Fruit fly (Drosophila melanogaster) whole organism, embryonic: ENCODE results near the gene ea.

ENCODE experiments used
- Adf1 ChIP-seq: fragments of 200-800 bp; sonication (Bioruptor generic); IDR thresholded peaks from 2 replicates; pipeline ENCODE4 v1.3.6; 2022; ENCODE audit warnings: missing biosample characterization, missing genetic modification characterization
- Antp ChIP-seq: fragments of 200-800 bp; sonication (Bioruptor generic); optimal IDR thresholded peaks from 3 replicates; lab custom pipeline; 2016; ENCODE audit warnings: missing biosample characterization, missing genetic modification characterization
- Bteb2 ChIP-seq: fragments of 200-800 bp; sonication (Bioruptor generic); optimal IDR thresholded peaks from 2 replicates; lab custom pipeline; 2016; ENCODE audit warnings: missing biosample characterization, missing genetic modification characterization
- CG10462 ChIP-seq: fragments of 200-800 bp; sonication (Bioruptor generic); optimal IDR thresholded peaks from 2 replicates; lab custom pipeline; 2016; ENCODE audit warnings: missing biosample characterization, missing genetic modification characterization
- CG10565 ChIP-seq: fragments of 200-800 bp; sonication (Bioruptor generic); optimal IDR thresholded peaks from 3 replicates; lab custom pipeline; 2016; ENCODE audit warnings: missing biosample characterization, mild to moderate bottlenecking, missing genetic modification characterization
- CG11560 ChIP-seq: fragments of 200-800 bp; sonication (Bioruptor generic); IDR thresholded peaks from 3 replicates; pipeline ENCODE4 v1.3.6; 2022; ENCODE audit warnings: missing biosample characterization, missing genetic modification characterization
- CG11723 ChIP-seq: fragments of 200-800 bp; sonication (Bioruptor generic); optimal IDR thresholded peaks from 2 replicates; lab custom pipeline; 2017; ENCODE audit warnings: missing biosample characterization, mild to moderate bottlenecking, missing genetic modification characterization
- CG14965 ChIP-seq: fragments of 200-800 bp; sonication (Bioruptor generic); optimal IDR thresholded peaks from 2 replicates; lab custom pipeline; 2016; ENCODE audit warnings: missing biosample characterization, missing genetic modification characterization, borderline replicate concordance
- CG15011 ChIP-seq: fragments of 200-800 bp; sonication (Bioruptor generic); optimal IDR thresholded peaks from 3 replicates; lab custom pipeline; 2018; ENCODE audit warnings: missing biosample characterization, mild to moderate bottlenecking, missing genetic modification characterization
- CG15073 ChIP-seq: fragments of 200-800 bp; sonication (Bioruptor generic); optimal IDR thresholded peaks from 2 replicates; lab custom pipeline; 2016; ENCODE audit warnings: missing biosample characterization, missing genetic modification characterization
- CG15269 ChIP-seq: fragments of 200-800 bp; sonication (Bioruptor generic); optimal IDR thresholded peaks from 2 replicates; lab custom pipeline; 2018; ENCODE audit warnings: missing biosample characterization, mild to moderate bottlenecking, missing genetic modification characterization, moderate library complexity
- CG17568 ChIP-seq: fragments of 200-800 bp; sonication (Bioruptor generic); optimal IDR thresholded peaks from 2 replicates; lab custom pipeline; 2018; ENCODE audit warnings: missing biosample characterization, mild to moderate bottlenecking, missing genetic modification characterization, moderate library complexity
- CG30403 ChIP-seq: fragments of 200-800 bp; sonication (Bioruptor generic); optimal IDR thresholded peaks from 3 replicates; lab custom pipeline; 2016; ENCODE audit warnings: missing biosample characterization, missing genetic modification characterization
- CG3065 ChIP-seq: fragments of 200-800 bp; sonication (Bioruptor generic); optimal IDR thresholded peaks from 2 replicates; lab custom pipeline; 2016; ENCODE audit warnings: missing biosample characterization, missing genetic modification characterization
- CG34224 ChIP-seq: fragments of 200-800 bp; sonication (Bioruptor generic); IDR thresholded peaks from 3 replicates; pipeline ENCODE4 v1.3.6; 2022; ENCODE audit warnings: missing biosample characterization, missing genetic modification characterization; ENCODE audit not compliant: partially characterized antibody
- CG5245 ChIP-seq: fragments of 200-800 bp; sonication (Bioruptor generic); optimal IDR thresholded peaks from 3 replicates; lab custom pipeline; 2016; ENCODE audit warnings: missing biosample characterization, missing genetic modification characterization
- CG6683 ChIP-seq: fragments of 200-800 bp; sonication (Bioruptor generic); optimal IDR thresholded peaks from 2 replicates; lab custom pipeline; 2017; ENCODE audit warnings: missing biosample characterization, mild to moderate bottlenecking, missing genetic modification characterization, missing genetic modification reagents
- CG6689 ChIP-seq: fragments of 200-800 bp; sonication (Bioruptor generic); IDR thresholded peaks from 2 replicates; pipeline ENCODE4 v1.3.6; 2022; ENCODE audit warnings: missing biosample characterization, missing genetic modification characterization
- CG7556 ChIP-seq: fragments of 200-800 bp; sonication (Bioruptor generic); optimal IDR thresholded peaks from 2 replicates; lab custom pipeline; 2017; ENCODE audit warnings: missing biosample characterization, mild to moderate bottlenecking, missing genetic modification characterization
- CG9876 ChIP-seq: fragments of 200-800 bp; sonication (Bioruptor generic); optimal IDR thresholded peaks from 2 replicates; lab custom pipeline; 2016; ENCODE audit warnings: missing biosample characterization, missing genetic modification characterization
- CrebB ChIP-seq: fragments of 200-800 bp; sonication (Bioruptor generic); optimal IDR thresholded peaks from 3 replicates; lab custom pipeline; 2018; ENCODE audit warnings: missing biosample characterization, mild to moderate bottlenecking, missing genetic modification characterization
- Dek ChIP-seq: fragments of 200-800 bp; sonication (Bioruptor generic); optimal IDR thresholded peaks from 3 replicates; lab custom pipeline; 2019; ENCODE audit warnings: missing biosample characterization, mild to moderate bottlenecking, missing genetic modification characterization, moderate library complexity
- Dip2 ChIP-seq: fragments of 200-800 bp; sonication (Bioruptor generic); IDR thresholded peaks from 2 replicates; pipeline ENCODE4 v1.3.6; 2022; ENCODE audit warnings: missing biosample characterization, missing genetic modification characterization
- Lpt ChIP-seq: fragments of >200 bp; optimal IDR thresholded peaks from 2 replicates; lab custom pipeline; 2018; ENCODE audit warnings: missing biosample characterization, missing genetic modification characterization
- Mrtf ChIP-seq: fragments of 200-800 bp; sonication (Bioruptor generic); IDR thresholded peaks from 3 replicates; pipeline ENCODE4 v1.3.6; 2022; ENCODE audit warnings: missing biosample characterization, missing genetic modification characterization
- Nf-YA ChIP-seq: fragments of 200-800 bp; sonication (Bioruptor generic); IDR thresholded peaks from 2 replicates; pipeline ENCODE4 v1.3.6; 2022; ENCODE audit warnings: missing biosample characterization, missing genetic modification characterization
- PHDP ChIP-seq: fragments of 200-800 bp; sonication (Bioruptor generic); optimal IDR thresholded peaks from 3 replicates; lab custom pipeline; 2018; ENCODE audit warnings: missing biosample characterization, mild to moderate bottlenecking, missing genetic modification characterization, moderate library complexity
- Pdp1 ChIP-seq, 2 experiments: fragments of 200-800 bp; sonication (Bioruptor generic); optimal IDR thresholded peaks; 3 replicates each; lab custom pipeline; 2016; ENCODE audit warnings: missing biosample characterization in 2 of 2, missing genetic modification characterization in 2 of 2, mild to moderate bottlenecking in 1 of 2, moderate library complexity in 1 of 2
- abd-A ChIP-seq: fragments of 200-800 bp; sonication (Bioruptor generic); optimal IDR thresholded peaks from 3 replicates; lab custom pipeline; 2019; ENCODE audit warnings: missing biosample characterization, mild to moderate bottlenecking, missing genetic modification characterization, moderate library complexity
- ash1 ChIP-seq: fragments of 200-800 bp; sonication (Bioruptor generic); optimal IDR thresholded peaks from 2 replicates; lab custom pipeline; 2018; ENCODE audit warnings: missing biosample characterization, mild to moderate bottlenecking, missing genetic modification characterization
- cas ChIP-seq: fragments of 200-800 bp; sonication (Bioruptor generic); IDR thresholded peaks from 2 replicates; pipeline ENCODE4 v1.3.6; 2022; ENCODE audit warnings: missing biosample characterization, missing genetic modification characterization
- corto ChIP-seq: fragments of 200-800 bp; sonication (Bioruptor generic); optimal IDR thresholded peaks from 2 replicates; lab custom pipeline; 2016; ENCODE audit warnings: missing biosample characterization, mild to moderate bottlenecking, missing genetic modification characterization, moderate library complexity
- dpn ChIP-seq, 2 experiments: fragments of 200-800 bp; sonication (Bioruptor generic); optimal IDR thresholded peaks; 3 replicates each; lab custom pipeline; 2016; ENCODE audit warnings: missing biosample characterization in 2 of 2, missing genetic modification characterization in 2 of 2
- gce ChIP-seq: fragments of 200-800 bp; sonication (Bioruptor generic); IDR thresholded peaks from 3 replicates; pipeline ENCODE4 v1.3.6; 2022; ENCODE audit warnings: missing biosample characterization, missing genetic modification characterization
- gcm ChIP-seq: fragments of 200-800 bp; sonication (Bioruptor generic); optimal IDR thresholded peaks from 2 replicates; lab custom pipeline; 2019; ENCODE audit warnings: missing biosample characterization, mild to moderate bottlenecking, missing genetic modification characterization, moderate library complexity
- h ChIP-seq: fragments of >200 bp; optimal IDR thresholded peaks from 2 replicates; lab custom pipeline; 2017
- ham ChIP-seq: fragments of 200-800 bp; sonication (Bioruptor generic); IDR thresholded peaks from 2 replicates; pipeline ENCODE4 v1.3.6; 2022; ENCODE audit warnings: missing biosample characterization, missing genetic modification characterization
- her ChIP-seq: fragments of 200-800 bp; sonication (Bioruptor generic); optimal IDR thresholded peaks from 2 replicates; lab custom pipeline; 2016; ENCODE audit warnings: missing biosample characterization, missing genetic modification characterization
- lab ChIP-seq: fragments of 200-800 bp; sonication (Bioruptor generic); optimal IDR thresholded peaks from 3 replicates; lab custom pipeline; 2017; ENCODE audit warnings: missing biosample characterization, missing genetic modification characterization, mild to moderate bottlenecking, moderate library complexity, missing genetic modification reagents
- lilli ChIP-seq: fragments of 200-800 bp; sonication (Bioruptor generic); optimal IDR thresholded peaks from 3 replicates; lab custom pipeline; 2016; ENCODE audit warnings: missing biosample characterization, missing genetic modification characterization
- lola ChIP-seq, 3 experiments: fragments of >200 bp in 2 of 3; fragments of 200-800 bp in 1 of 3; sonication (Bioruptor generic) in 1 of 3; optimal IDR thresholded peaks; 2 replicates each; lab custom pipeline; 2017 to 2019; ENCODE audit warnings: missing biosample characterization in 3 of 3, missing genetic modification characterization in 3 of 3, mild to moderate bottlenecking in 1 of 3, moderate library complexity in 1 of 3
- maf-S ChIP-seq: fragments of 200-800 bp; sonication (Bioruptor generic); optimal IDR thresholded peaks from 2 replicates; lab custom pipeline; 2016; ENCODE audit warnings: missing biosample characterization, missing genetic modification characterization
- mam ChIP-seq: fragments of 200-800 bp; sonication (Bioruptor generic); optimal IDR thresholded peaks from 3 replicates; lab custom pipeline; 2016; ENCODE audit warnings: missing biosample characterization, missing genetic modification characterization
- org-1 ChIP-seq: fragments of 200-800 bp; sonication (Bioruptor generic); optimal IDR thresholded peaks from 2 replicates; lab custom pipeline; 2017; ENCODE audit warnings: missing biosample characterization, missing genetic modification characterization
- pan ChIP-seq, 4 experiments: fragments of >200 bp in 3 of 4; fragments of 200-800 bp in 1 of 4; sonication (Bioruptor generic) in 1 of 4; optimal IDR thresholded peaks in 3 of 4; IDR thresholded peaks in 1 of 4; 2 replicates each; pipeline versions ENCODE4 v1.3.6 to Lab custom; 2017 to 2022; ENCODE audit warnings: missing biosample characterization in 2 of 4, missing genetic modification characterization in 2 of 4, mixed read lengths in 1 of 4
- pnt ChIP-seq: fragments of 200-800 bp; sonication (Bioruptor generic); optimal IDR thresholded peaks from 3 replicates; lab custom pipeline; 2016; ENCODE audit warnings: missing biosample characterization, missing genetic modification characterization
- sd ChIP-seq: fragments of 200-800 bp; sonication (Bioruptor generic); optimal IDR thresholded peaks from 3 replicates; lab custom pipeline; 2018; ENCODE audit warnings: missing biosample characterization, mild to moderate bottlenecking, missing genetic modification characterization, moderate library complexity
- sens ChIP-seq: fragments of 200-800 bp; sonication (Bioruptor generic); peaks from one replicate; lab custom pipeline; 2016; ENCODE audit warnings: missing biosample characterization, missing genetic modification characterization
- slou ChIP-seq: fragments of 200-800 bp; sonication (Bioruptor generic); optimal IDR thresholded peaks from 3 replicates; lab custom pipeline; 2016; ENCODE audit warnings: missing biosample characterization, missing genetic modification characterization
- tin ChIP-seq: fragments of 200-800 bp; sonication (Bioruptor generic); optimal IDR thresholded peaks from 3 replicates; lab custom pipeline; 2016; ENCODE audit warnings: missing biosample characterization, missing genetic modification characterization

The ea gene

dm6 chr3R:15292241-15293004, 36.1 kb upstream of the ea start:
- no peak for TF ChIP-seq Nf-YA
- TF ChIP-seq sd (tag; lab: Kevin White, UChicago), result no peak
- TF ChIP-seq CG5245 (GFP tag; lab: Kevin White, UChicago), result no peak
- no peak for TF ChIP-seq CrebB
- no peak for TF ChIP-seq ash1 (GFP tag; lab: Kevin White, UChicago)
- peak; percentile 8 for TF ChIP-seq CG11723 (GFP tag; lab: Kevin White, UChicago)
- no peak for TF ChIP-seq gce (GFP tag; lab: Robert Waterston, UW)
- TF ChIP-seq lab (GFP tag; lab: Kevin White, UChicago), result peak; percentile 45
- peak; percentile 2 for TF ChIP-seq CG9876
- no peak for TF ChIP-seq Dip2 (GFP tag; lab: Robert Waterston, UW)
- peak; percentile 17 to 39 for TF ChIP-seq dpn (GFP tag; optimal IDR thresholded peaks at IDR 0.05; lab: Kevin White, UChicago)
- TF ChIP-seq slou, result no peak
- TF ChIP-seq Lpt, result no peak
- TF ChIP-seq abd-A, result peak; percentile 30
- no peak for TF ChIP-seq CG10462
- TF ChIP-seq CG15011 (GFP tag; lab: Kevin White, UChicago), result peak; percentile 29
- peak; percentile 4 for TF ChIP-seq Bteb2
- TF ChIP-seq cas (GFP tag; lab: Robert Waterston, UW), result no peak
- peak; percentile 2 for TF ChIP-seq gcm (GFP tag; lab: Kevin White, UChicago)
- no peak for TF ChIP-seq lola (GFP tag; optimal IDR thresholded peaks at IDR 0.05; lab: Kevin White, UChicago)
- no peak for TF ChIP-seq Mrtf
- TF ChIP-seq PHDP (tag; lab: Kevin White, UChicago), result no peak
- TF ChIP-seq CG34224 (GFP tag; lab: Robert Waterston, UW), result no peak
- TF ChIP-seq CG6683, result no peak
- TF ChIP-seq lilli (GFP tag; lab: Kevin White, UChicago), result peak; percentile 62
- TF ChIP-seq tin (GFP tag; lab: Kevin White, UChicago), result peak; percentile 16
- no peak for TF ChIP-seq corto
- peak; percentile 1 for TF ChIP-seq CG30403
- no peak for TF ChIP-seq ham (GFP tag; lab: Robert Waterston, UW)
- no peak for TF ChIP-seq CG6689 (GFP tag; lab: Robert Waterston, UW)
- TF ChIP-seq CG15073 (GFP tag; lab: Kevin White, UChicago), result no peak
- peak; percentile 74 for TF ChIP-seq sens (GFP tag; lab: Kevin White, UChicago)
- TF ChIP-seq Adf1, result no peak
- TF ChIP-seq CG7556 (GFP tag; lab: Kevin White, UChicago), result no peak
- TF ChIP-seq pan (optimal IDR thresholded peaks at IDR 0.05; lab: Kevin White, UChicago), result no peak
- TF ChIP-seq pan (GFP tag; optimal IDR thresholded peaks at IDR 0.05 in 1 of 2, IDR thresholded peaks at IDR 0.05 in 1 of 2), result no peak
- TF ChIP-seq org-1, result no peak
- peak; percentile 20 for TF ChIP-seq pnt (GFP tag; lab: Kevin White, UChicago)
- no peak for TF ChIP-seq CG3065 (GFP tag; lab: Kevin White, UChicago)
- no peak for TF ChIP-seq mam (GFP tag; lab: Kevin White, UChicago)
- TF ChIP-seq Pdp1 (GFP tag; optimal IDR thresholded peaks at IDR 0.05; lab: Kevin White, UChicago), result peak in 1 of 2 experiments; percentile 96
- TF ChIP-seq CG11560 (tag; lab: Robert Waterston, UW), result no peak
- no peak for TF ChIP-seq Dek
- peak; percentile 11 for TF ChIP-seq Antp (GFP tag; lab: Kevin White, UChicago)
- TF ChIP-seq maf-S (GFP tag; lab: Kevin White, UChicago), result no peak
- TF ChIP-seq CG14965 (GFP tag; lab: Kevin White, UChicago), result no peak
- no peak for TF ChIP-seq CG17568 (GFP tag; lab: Kevin White, UChicago)
- TF ChIP-seq CG10565, result no peak
- TF ChIP-seq her (GFP tag; lab: Kevin White, UChicago), result no peak
- no peak for TF ChIP-seq h (lab: Kevin White, UChicago)
- no peak for TF ChIP-seq CG15269 (tag; lab: Kevin White, UChicago)
